Worm (Caenorhabditis elegans) whole organism, mixed stage, embryonic: ENCODE data around the gene R02F11.10.

Experiments
- ceh-83 ChIP-seq: fragments of 200-800 bp; sonication (Bioruptor generic); optimal IDR thresholded peaks from 2 replicates; lab custom pipeline; 2018; ENCODE audit warnings: mild to moderate bottlenecking, missing genetic modification characterization, missing compliant biosample characterization
- elt-1 ChIP-seq: sonication (generic microtip); optimal IDR thresholded peaks from 2 replicates; lab custom pipeline; 2017; ENCODE audit warnings: missing genetic modification characterization, mild to moderate bottlenecking, missing compliant biosample characterization, antibody characterized with exemption, moderate library complexity, borderline replicate concordance; ENCODE audit not compliant: insufficient read depth
- snpc-4 ChIP-seq: fragments of 150-350 bp; optimal IDR thresholded peaks from 2 replicates; lab custom pipeline; 2014; ENCODE audit warnings: missing biosample characterization, missing genetic modification characterization

ce11 chrV:4755308-4756029, 33.5 kb upstream of the R02F11.10 start, which contains the start of gene pgl-3:
- TF ChIP-seq elt-1 (tag; lab: Kevin White, UChicago) (no peak), snpc-4 (no peak), ceh-83 (GFP tag; lab: Kevin White, UChicago) (no peak)
